Worm (Caenorhabditis elegans) whole organism, late embryonic: ENCODE results near the gene D1054.1.

Experiments
- C08G9.2 ChIP-seq: sonication (generic microtip); optimal IDR thresholded peaks from 2 replicates; lab custom pipeline; 2016; ENCODE audit warnings: mild to moderate bottlenecking, missing genetic modification characterization, moderate library complexity, missing compliant biosample characterization
- F13H6.1 ChIP-seq: sonication (generic microtip); optimal IDR thresholded peaks from 2 replicates; lab custom pipeline; 2016; ENCODE audit warnings: missing genetic modification characterization, missing compliant biosample characterization
- ama-1 ChIP-seq: fragments of 150-350 bp; optimal IDR thresholded peaks from 2 replicates; lab custom pipeline; 2014
- ceh-45 ChIP-seq: fragments of 200-800 bp; sonication (Bioruptor generic); IDR thresholded peaks from 2 replicates; pipeline ENCODE4 v1.3.6; 2022; ENCODE audit warnings: missing genetic modification reagents, missing genetic modification characterization, missing compliant biosample characterization
- ceh-9 ChIP-seq: sonication (generic microtip); optimal IDR thresholded peaks from 2 replicates; lab custom pipeline; 2016; ENCODE audit warnings: mild to moderate bottlenecking, missing genetic modification characterization, inconsistent platforms, missing compliant biosample characterization
- dmd-4 ChIP-seq: sonication (generic microtip); optimal IDR thresholded peaks from 2 replicates; lab custom pipeline; 2016; ENCODE audit warnings: borderline replicate concordance, missing genetic modification characterization, missing compliant biosample characterization
- elt-2 ChIP-seq: sonication (generic microtip); optimal IDR thresholded peaks from 2 replicates; lab custom pipeline; 2016; ENCODE audit warnings: missing genetic modification reagents, missing genetic modification characterization, missing compliant biosample characterization
- hlh-15 ChIP-seq: sonication (generic microtip); optimal IDR thresholded peaks from 2 replicates; lab custom pipeline; 2016; ENCODE audit warnings: missing genetic modification characterization, missing compliant biosample characterization
- nhr-11 ChIP-seq: fragments of 150-350 bp; optimal IDR thresholded peaks from 2 replicates; lab custom pipeline; 2014; ENCODE audit warnings: missing biosample characterization, missing genetic modification characterization
- pha-2 ChIP-seq: sonication (generic microtip); optimal IDR thresholded peaks from 2 replicates; lab custom pipeline; 2017; ENCODE audit warnings: mild to moderate bottlenecking, missing genetic modification characterization, missing compliant biosample characterization
- pqm-1 ChIP-seq: sonication (generic microtip); optimal IDR thresholded peaks from 2 replicates; lab custom pipeline; 2016; ENCODE audit warnings: missing genetic modification characterization, missing compliant biosample characterization
- unc-3 ChIP-seq, 2 experiments: fragments of 200-800 bp in 1 of 2; sonication (Bioruptor generic) in 1 of 2; sonication (generic microtip) in 1 of 2; conservative IDR thresholded peaks in 1 of 2; optimal IDR thresholded peaks in 1 of 2; 2 replicates each; pipeline versions ENCODE4 v1.3.6 to Lab custom; 2016 to 2022; ENCODE audit warnings: missing compliant biosample characterization in 2 of 2, missing genetic modification characterization in 2 of 2, missing genetic modification reagents in 1 of 2

- TF ChIP-seq ceh-45 (GFP tag; lab: Robert Waterston, UW) (no peak), pqm-1 (tag; lab: Kevin White, UChicago) (peak; percentile 21), nhr-11 (tag; lab: Kevin White, UChicago) (no peak), dmd-4 (tag; lab: Kevin White, UChicago) (no peak), ceh-9 (tag; lab: Kevin White, UChicago) (no peak), pha-2 (tag; lab: Kevin White, UChicago) (no peak), C08G9.2 (no peak), F13H6.1 (tag; lab: Kevin White, UChicago) (no peak), elt-2 (peak; percentile 45), unc-3 (GFP tag; conservative IDR thresholded peaks at IDR 0.05; lab: Robert Waterston, UW) (no peak), unc-3 (tag; optimal IDR thresholded peaks at IDR 0.05; lab: Kevin White, UChicago) (no peak), hlh-15 (tag; lab: Kevin White, UChicago) (no peak), ama-1 (lab: Kevin White, UChicago) (no peak)
Measured at ce11 chrV:10729456-10729904, 40.5 kb downstream of the D1054.1 start.
